Fruit fly (Drosophila melanogaster) Kc167 (cell line): ENCODE measurements around the gene Jon65Aiv.

Experiments
- Myc ChIP-seq: fragments of >200 bp; optimal IDR thresholded peaks from 2 replicates; lab custom pipeline; 2017; ENCODE audit warnings: missing external identifiers
- psq ChIP-seq: fragments of >200 bp; optimal IDR thresholded peaks from 2 replicates; lab custom pipeline; 2017; ENCODE audit warnings: missing external identifiers

DNA sequence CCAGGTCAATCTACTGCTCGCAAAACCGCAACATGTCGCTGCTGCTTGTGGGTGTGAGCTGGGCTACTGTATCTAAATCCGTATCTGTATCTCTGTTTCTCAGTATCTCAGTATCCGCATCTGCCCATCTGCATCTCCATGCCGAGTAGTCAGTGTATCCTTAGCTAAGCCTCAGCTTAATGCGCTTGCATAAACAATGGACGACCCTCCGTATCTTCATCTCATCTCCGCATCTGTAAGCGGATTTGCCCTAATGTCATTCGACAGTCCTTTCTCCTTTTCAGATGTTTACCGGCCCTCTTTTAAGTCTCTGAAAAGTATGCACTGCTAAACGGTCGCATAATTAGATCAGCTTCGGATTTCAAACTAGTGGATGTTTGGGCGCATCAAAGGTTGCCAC lies 42.4 kb upstream of the Jon65Aiv start:
- TF ChIP-seq Myc (lab: Kevin White, UChicago) (no peak), psq (lab: Kevin White, UChicago) (no peak)
